Worm (Caenorhabditis elegans) whole organism, L2 larva: ENCODE measurements around the gene lin-9.

ENCODE experiments used
- C34F6.9 ChIP-seq: fragments of 150-350 bp; optimal IDR thresholded peaks from 2 replicates; lab custom pipeline; 2014; ENCODE audit warnings: missing biosample characterization, missing genetic modification characterization
- F13H6.1 ChIP-seq: sonication (generic microtip); optimal IDR thresholded peaks from 2 replicates; lab custom pipeline; 2016; ENCODE audit warnings: missing genetic modification characterization, missing compliant biosample characterization
- Y55F3AM.14 ChIP-seq: fragments of 200-800 bp; sonication (Bioruptor generic); optimal IDR thresholded peaks from 2 replicates; lab custom pipeline; 2018; ENCODE audit warnings: mild to moderate bottlenecking, missing genetic modification characterization, missing compliant biosample characterization
- blmp-1 ChIP-seq: sonication (generic microtip); optimal IDR thresholded peaks from 2 replicates; lab custom pipeline; 2017; ENCODE audit warnings: missing genetic modification characterization, mild to moderate bottlenecking, missing compliant biosample characterization, antibody characterized with exemption, moderate library complexity; ENCODE audit not compliant: insufficient read depth
- ceh-16 ChIP-seq: fragments of 150-350 bp; optimal IDR thresholded peaks from 2 replicates; lab custom pipeline; 2014; ENCODE audit warnings: missing biosample characterization, missing genetic modification characterization
- ceh-82 ChIP-seq: fragments of 150-350 bp; optimal IDR thresholded peaks from 2 replicates; lab custom pipeline; 2014; ENCODE audit warnings: missing biosample characterization, missing genetic modification characterization
- crh-2 ChIP-seq: sonication (generic microtip); optimal IDR thresholded peaks from 2 replicates; lab custom pipeline; 2017; ENCODE audit warnings: missing biosample characterization, missing genetic modification characterization
- egl-27 ChIP-seq: sonication (generic microtip); optimal IDR thresholded peaks from 3 replicates; lab custom pipeline; 2017; ENCODE audit warnings: missing biosample characterization, missing genetic modification reagents, missing genetic modification characterization
- elt-1 ChIP-seq: fragments of 150-350 bp; optimal IDR thresholded peaks from 2 replicates; lab custom pipeline; 2014; ENCODE audit warnings: missing biosample characterization, missing genetic modification characterization
- elt-3 ChIP-seq: sonication (generic microtip); optimal IDR thresholded peaks from 2 replicates; lab custom pipeline; 2017; ENCODE audit warnings: missing biosample characterization, missing genetic modification characterization
- fos-1 ChIP-seq: fragments of 150-350 bp; optimal IDR thresholded peaks from 2 replicates; lab custom pipeline; 2014; ENCODE audit warnings: missing biosample characterization, missing genetic modification characterization
- gmeb-1 ChIP-seq: fragments of 150-350 bp; optimal IDR thresholded peaks from 2 replicates; lab custom pipeline; 2014; ENCODE audit warnings: missing biosample characterization, missing genetic modification characterization
- lin-11 ChIP-seq: fragments of 150-350 bp; sonication (generic microtip); optimal IDR thresholded peaks from 2 replicates; lab custom pipeline; 2014; ENCODE audit warnings: missing biosample characterization, missing genetic modification characterization, inconsistent platforms, mixed read lengths
- lin-13 ChIP-seq: fragments of 150-350 bp; optimal IDR thresholded peaks from 2 replicates; lab custom pipeline; 2014; ENCODE audit warnings: missing biosample characterization, missing genetic modification reagents, missing genetic modification characterization
- lin-39 ChIP-seq: fragments of 150-350 bp; optimal IDR thresholded peaks from 2 replicates; lab custom pipeline; 2014; ENCODE audit warnings: missing biosample characterization, missing genetic modification reagents, missing genetic modification characterization
- lsy-2 ChIP-seq, 2 experiments: fragments of 150-350 bp in 1 of 2; sonication (generic microtip) in 1 of 2; optimal IDR thresholded peaks; 2 replicates each; lab custom pipeline; 2014 to 2017; ENCODE audit warnings: missing biosample characterization in 2 of 2, missing genetic modification characterization in 2 of 2
- mab-5 ChIP-seq: fragments of 150-350 bp; optimal IDR thresholded peaks from 2 replicates; lab custom pipeline; 2014; ENCODE audit warnings: missing biosample characterization, missing genetic modification characterization
- mdl-1 ChIP-seq, 2 experiments: fragments of 150-350 bp in 1 of 2; sonication (generic microtip) in 1 of 2; optimal IDR thresholded peaks; 2 replicates each; lab custom pipeline; 2017; ENCODE audit warnings: missing biosample characterization in 2 of 2, missing genetic modification characterization in 2 of 2
- nhr-10 ChIP-seq: sonication (generic microtip); optimal IDR thresholded peaks from 2 replicates; lab custom pipeline; 2017; ENCODE audit warnings: missing biosample characterization, missing genetic modification characterization
- nhr-11 ChIP-seq: fragments of 150-350 bp; optimal IDR thresholded peaks from 2 replicates; lab custom pipeline; 2014; ENCODE audit warnings: missing biosample characterization, missing genetic modification characterization
- nhr-12 ChIP-seq: fragments of 150-350 bp; optimal IDR thresholded peaks from 2 replicates; lab custom pipeline; 2014; ENCODE audit warnings: missing biosample characterization, missing genetic modification characterization
- nhr-129 ChIP-seq: fragments of 150-350 bp; optimal IDR thresholded peaks from 2 replicates; lab custom pipeline; 2014; ENCODE audit warnings: missing biosample characterization, missing genetic modification characterization
- nhr-21 ChIP-seq: fragments of 150-350 bp; optimal IDR thresholded peaks from 2 replicates; lab custom pipeline; 2014; ENCODE audit warnings: missing biosample characterization, missing genetic modification characterization
- nhr-23 ChIP-seq: fragments of 150-350 bp; optimal IDR thresholded peaks from 2 replicates; lab custom pipeline; 2014; ENCODE audit warnings: missing biosample characterization, missing genetic modification reagents, missing genetic modification characterization
- nhr-237 ChIP-seq: fragments of 150-350 bp; optimal IDR thresholded peaks from 2 replicates; lab custom pipeline; 2014; ENCODE audit warnings: missing biosample characterization, missing genetic modification characterization
- nhr-25 ChIP-seq: fragments of 150-350 bp; sonication (generic microtip); optimal IDR thresholded peaks from 3 replicates; lab custom pipeline; 2014; ENCODE audit warnings: missing biosample characterization, missing genetic modification characterization
- nhr-77 ChIP-seq: fragments of 150-350 bp; optimal IDR thresholded peaks from 2 replicates; lab custom pipeline; 2014; ENCODE audit warnings: missing biosample characterization, missing genetic modification characterization
- sem-4 ChIP-seq: fragments of 150-350 bp; optimal IDR thresholded peaks from 2 replicates; lab custom pipeline; 2014; ENCODE audit warnings: missing biosample characterization, missing genetic modification reagents, missing genetic modification characterization
- skn-1 ChIP-seq: sonication (generic microtip); optimal IDR thresholded peaks from 2 replicates; lab custom pipeline; 2017; ENCODE audit warnings: missing biosample characterization, missing genetic modification characterization
- sma-9 ChIP-seq, 2 experiments: fragments of 150-350 bp in 1 of 2; sonication (generic microtip) in 1 of 2; optimal IDR thresholded peaks; 2 replicates each; lab custom pipeline; 2014 to 2016; ENCODE audit warnings: missing genetic modification characterization in 2 of 2, mild to moderate bottlenecking in 1 of 2, missing biosample characterization in 1 of 2, missing compliant biosample characterization in 1 of 2, missing genetic modification reagents in 1 of 2, moderate library complexity in 1 of 2
- unc-55 ChIP-seq: fragments of 150-350 bp; sonication (generic microtip); optimal IDR thresholded peaks from 3 replicates; lab custom pipeline; 2014; ENCODE audit warnings: missing biosample characterization, missing genetic modification reagents, missing genetic modification characterization
- unc-62 ChIP-seq: fragments of 150-350 bp; optimal IDR thresholded peaks from 2 replicates; lab custom pipeline; 2014; ENCODE audit warnings: missing biosample characterization, missing genetic modification reagents, missing genetic modification characterization
- zag-1 ChIP-seq: fragments of 150-350 bp; optimal IDR thresholded peaks from 2 replicates; lab custom pipeline; 2014; ENCODE audit warnings: missing biosample characterization, missing genetic modification characterization
- ztf-1 ChIP-seq: fragments of 200-800 bp; sonication (Bioruptor generic); conservative IDR thresholded peaks from 2 replicates; pipeline ENCODE4 v1.3.6; 2022; ENCODE audit warnings: missing genetic modification characterization, missing compliant biosample characterization
- ztf-11 ChIP-seq: sonication (generic microtip); optimal IDR thresholded peaks from 2 replicates; lab custom pipeline; 2017; ENCODE audit warnings: missing biosample characterization, missing genetic modification characterization
- ztf-4 ChIP-seq: fragments of 150-350 bp; optimal IDR thresholded peaks from 2 replicates; lab custom pipeline; 2014; ENCODE audit warnings: missing biosample characterization, missing genetic modification characterization

The lin-9 gene

DNA sequence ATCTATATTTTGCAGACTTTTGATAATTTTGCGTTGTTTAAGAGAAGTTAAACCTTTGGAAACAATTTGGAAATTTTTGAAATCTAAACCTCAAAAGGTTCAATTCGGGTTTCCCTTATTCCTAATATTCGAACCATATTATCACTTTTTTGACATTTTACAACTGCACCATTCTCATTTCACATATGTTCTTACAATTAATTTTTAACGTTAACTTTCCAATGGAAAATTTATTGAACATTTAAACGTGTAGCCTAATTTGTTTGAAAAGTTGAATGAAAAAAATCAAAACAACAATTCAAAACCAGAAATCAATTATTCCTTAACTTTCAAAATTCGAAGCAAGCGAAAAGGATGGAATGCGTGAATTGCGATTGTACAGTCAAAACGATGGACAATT, 20.0 kb upstream of the lin-9 start, which contains the start of gene ZK637.12:
Gene ZK637.12 (plus strand): TSS at position 301 of the 400 bp plus-strand sequence.
- TF ChIP-seq gmeb-1 (tag; lab: Kevin White, UChicago) (no peak), C34F6.9 (tag; lab: Kevin White, UChicago) (no peak), skn-1 (tag; lab: Kevin White, UChicago) (no peak), ceh-16 (tag; lab: Kevin White, UChicago) (no peak), nhr-21 (no peak), sem-4 (no peak), egl-27 (tag; lab: Kevin White, UChicago) (no peak), nhr-12 (tag; lab: Kevin White, UChicago) (no peak), unc-62 (GFP tag; lab: Kevin White, UChicago) (no peak), nhr-77 (tag; lab: Kevin White, UChicago) (no peak)

DNA sequence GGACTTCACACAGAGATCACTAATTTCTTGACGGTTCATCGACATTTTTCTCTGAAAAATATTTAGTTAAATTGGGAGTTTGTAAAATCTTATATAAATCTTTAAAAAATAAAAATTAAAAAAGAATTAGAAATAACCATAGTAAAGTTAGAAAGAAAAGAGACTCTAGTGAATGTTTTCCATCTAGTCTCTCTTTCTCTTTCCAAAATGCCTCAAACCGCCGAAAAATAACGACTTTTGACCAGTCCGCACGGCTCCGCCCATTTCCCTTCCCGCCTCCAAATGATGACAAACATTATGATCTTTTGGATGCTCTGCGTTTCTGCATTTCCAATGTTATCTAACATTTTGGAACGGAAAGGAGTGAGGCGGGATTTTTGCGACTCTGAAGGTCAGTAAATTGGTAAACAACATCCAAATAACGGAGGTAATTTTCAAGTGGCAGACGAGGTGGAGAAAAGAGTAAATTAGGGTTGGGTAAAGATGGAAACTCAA, 19.4 kb upstream of the lin-9 start, which contains the start of gene glb-1:
Gene glb-1 (minus strand): TSS at position 51 of the 495 bp plus-strand sequence.
- no peak for TF ChIP-seq nhr-12 (tag; lab: Kevin White, UChicago)
- TF ChIP-seq nhr-129 (tag; lab: Kevin White, UChicago), result peak; percentile 4
- no peak for TF ChIP-seq C34F6.9 (tag; lab: Kevin White, UChicago)
- TF ChIP-seq ceh-82 (tag; lab: Kevin White, UChicago), result no peak
- no peak for TF ChIP-seq sem-4
- TF ChIP-seq lin-39 (tag; lab: Kevin White, UChicago), result no peak
- no peak for TF ChIP-seq lin-11
- no peak for TF ChIP-seq nhr-23 (tag; lab: Kevin White, UChicago)
- no peak for TF ChIP-seq zag-1
- TF ChIP-seq nhr-11 (tag; lab: Kevin White, UChicago), result no peak
- TF ChIP-seq nhr-25, result peak; percentile 65
- no peak for TF ChIP-seq crh-2 (tag; lab: Kevin White, UChicago)
- TF ChIP-seq nhr-237, result no peak

DNA sequence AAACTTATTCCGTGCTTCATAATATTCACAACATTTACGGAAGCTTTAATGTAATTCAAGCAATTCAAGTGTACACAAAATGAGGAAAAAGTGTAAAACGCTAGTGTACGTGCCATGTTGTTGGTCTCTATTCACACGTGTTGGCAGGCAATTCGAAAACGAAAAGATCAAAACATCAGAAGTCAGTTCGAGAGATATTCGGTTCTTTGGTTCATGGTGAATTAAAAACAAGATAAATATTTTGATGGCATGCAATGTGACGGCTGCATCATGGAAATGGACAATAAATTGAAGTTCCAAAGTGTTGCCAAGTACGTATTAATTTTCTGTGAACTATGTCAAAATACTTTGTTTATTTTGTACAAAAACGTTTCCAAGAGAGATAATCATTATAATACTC, 18.1 kb upstream of the lin-9 start:
- TF ChIP-seq C34F6.9 (tag; lab: Kevin White, UChicago), result peak; percentile 11
- peak in 1 of 2 experiments; percentile 57 for TF ChIP-seq mdl-1 (tag; optimal IDR thresholded peaks at IDR 0.05; lab: Kevin White, UChicago)
- peak in 1 of 2 experiments; percentile 27 for TF ChIP-seq lsy-2 (tag; optimal IDR thresholded peaks at IDR 0.05; lab: Kevin White, UChicago)
- peak; percentile 18 for TF ChIP-seq lin-13
- no peak for TF ChIP-seq elt-3 (tag; lab: Kevin White, UChicago)
- peak; percentile 39 for TF ChIP-seq sma-9 (GFP tag; optimal IDR thresholded peaks at IDR 0.05; lab: Kevin White, UChicago)
- no peak for TF ChIP-seq sma-9 (tag; optimal IDR thresholded peaks at IDR 0.05; lab: Kevin White, UChicago)
- TF ChIP-seq ceh-82 (tag; lab: Kevin White, UChicago), result no peak
- TF ChIP-seq ztf-4, result peak; percentile 65
- peak; percentile 37 for TF ChIP-seq nhr-25
- no peak for TF ChIP-seq blmp-1 (tag; lab: Kevin White, UChicago)
- TF ChIP-seq nhr-12 (tag; lab: Kevin White, UChicago), result no peak
- TF ChIP-seq nhr-129 (tag; lab: Kevin White, UChicago), result peak; percentile 54
- TF ChIP-seq crh-2 (tag; lab: Kevin White, UChicago), result peak; percentile 37

DNA sequence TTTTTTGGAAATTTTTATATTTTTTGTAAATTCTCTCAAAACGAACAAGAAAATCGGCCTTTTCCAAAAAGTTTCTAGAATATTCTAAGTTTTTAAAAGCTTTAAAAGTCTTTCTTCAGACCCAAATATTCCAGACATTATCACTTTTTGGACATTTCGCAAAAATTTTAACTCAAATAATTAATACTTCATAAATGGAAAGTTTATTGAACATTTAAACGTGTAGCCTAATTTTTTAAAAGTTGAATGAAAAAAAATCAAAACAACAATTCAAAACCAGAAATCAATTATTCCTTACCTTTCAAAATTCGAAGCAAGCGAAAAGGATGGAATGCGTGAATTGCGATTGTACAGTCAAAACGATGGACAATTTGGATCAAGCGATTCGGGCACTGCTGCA, 15.9 kb upstream of the lin-9 start, which contains the start of gene ZK637.15:
Gene ZK637.15 (plus strand): TSS at position 301 of the 400 bp plus-strand sequence.
- no peak for TF ChIP-seq zag-1
- no peak for TF ChIP-seq ceh-16 (tag; lab: Kevin White, UChicago)
- TF ChIP-seq lin-39 (tag; lab: Kevin White, UChicago), result no peak
- TF ChIP-seq gmeb-1 (tag; lab: Kevin White, UChicago), result no peak
- no peak for TF ChIP-seq sma-9 (GFP tag; optimal IDR thresholded peaks at IDR 0.05; lab: Kevin White, UChicago)
- TF ChIP-seq sma-9 (tag; optimal IDR thresholded peaks at IDR 0.05; lab: Kevin White, UChicago), result no peak
- no peak for TF ChIP-seq mab-5 (tag; lab: Kevin White, UChicago)
- TF ChIP-seq unc-62 (GFP tag; lab: Kevin White, UChicago), result no peak
- TF ChIP-seq ztf-11 (tag; lab: Kevin White, UChicago), result no peak

DNA sequence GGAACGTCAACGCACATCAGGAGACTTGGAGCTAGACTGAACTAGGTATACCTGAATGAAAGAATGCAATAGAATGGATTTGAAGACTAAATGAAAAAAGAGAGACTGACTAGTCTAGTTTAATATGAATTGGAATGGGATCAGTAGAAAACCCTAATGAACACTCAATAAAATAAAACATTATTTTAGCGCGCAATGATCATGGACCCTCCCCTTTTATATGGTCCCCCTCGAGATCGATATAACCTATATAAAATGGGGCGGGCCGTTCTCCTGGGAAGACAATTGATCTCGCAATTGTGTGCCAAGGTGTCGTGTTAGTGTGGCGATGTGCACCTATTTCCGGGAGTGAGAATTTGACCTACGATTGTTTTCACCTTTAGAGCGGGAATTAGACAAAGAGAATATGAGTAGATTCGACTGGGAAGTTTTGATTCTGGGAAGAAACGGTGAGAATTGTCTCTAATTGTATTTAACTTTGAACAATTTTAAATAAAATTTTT, 14.0 kb upstream of the lin-9 start, which contains the start of gene cdc-25.3:
Gene cdc-25.3 (minus strand): TSS at position 51 of the 503 bp plus-strand sequence.
- TF ChIP-seq Y55F3AM.14 (GFP tag; lab: Kevin White, UChicago) (no peak), zag-1 (no peak), gmeb-1 (tag; lab: Kevin White, UChicago) (no peak), ceh-16 (tag; lab: Kevin White, UChicago) (no peak), blmp-1 (tag; lab: Kevin White, UChicago) (no peak), nhr-237 (no peak), fos-1 (tag; lab: Kevin White, UChicago) (no peak), nhr-10 (tag; lab: Kevin White, UChicago) (no peak), mab-5 (tag; lab: Kevin White, UChicago) (no peak), unc-55 (GFP tag; lab: Kevin White, UChicago) (no peak), ztf-1 (GFP tag; lab: Robert Waterston, UW) (no peak), nhr-21 (no peak), C34F6.9 (tag; lab: Kevin White, UChicago) (no peak), elt-1 (no peak), F13H6.1 (tag; lab: Kevin White, UChicago) (no peak), mdl-1 (tag; optimal IDR thresholded peaks at IDR 0.05; lab: Kevin White, UChicago) (no peak), nhr-129 (tag; lab: Kevin White, UChicago) (no peak)
